Worm (Caenorhabditis elegans): Measurements from ENCODE around the gene nex-3.
A peak's percentile ranks its signal among the peaks of the same experiment; 100 is the strongest.

Gene nex-3

ce11 chrIII:4491164-4492144 lies 49.6 kb downstream of the nex-3 start:
- TF ChIP-seq ztf-11 (tag; optimal IDR thresholded peaks at IDR 0.05), result no peak
- no peak for TF ChIP-seq C34B4.2 (tag; optimal IDR thresholded peaks at IDR 0.05)
- TF ChIP-seq lin-35 (GFP tag; optimal IDR thresholded peaks at IDR 0.05), result peak; percentile 8 to 37
- peak in 1 of 2 experiments; percentile 22 for TF ChIP-seq lsy-2 (tag; optimal IDR thresholded peaks at IDR 0.05)
- TF ChIP-seq C04F5.9 (tag; optimal IDR thresholded peaks at IDR 0.05), result no peak
- TF ChIP-seq egl-13 (tag; optimal IDR thresholded peaks at IDR 0.05), result no peak
- TF ChIP-seq pqm-1 (tag; optimal IDR thresholded peaks at IDR 0.05), result no peak
- TF ChIP-seq jun-1 (tag; optimal IDR thresholded peaks at IDR 0.05), result no peak
- peak; percentile 6 to 68 (median 47) for TF ChIP-seq dpl-1 (GFP tag; optimal IDR thresholded peaks at IDR 0.05)
- no peak for TF ChIP-seq nhr-237 (tag; optimal IDR thresholded peaks at IDR 0.05)
- no peak for TF ChIP-seq fkh-4 (tag; optimal IDR thresholded peaks at IDR 0.05; ENCODE audit: borderline replicate concordance)
- no peak; the same call in 1 of the 2 replicates for TF ChIP-seq nhr-19 (GFP tag; conservative IDR thresholded peaks at IDR 0.05)
- no peak for TF ChIP-seq pag-3 (tag; optimal IDR thresholded peaks at IDR 0.05; ENCODE audit: borderline replicate concordance, insufficient read depth)
- TF ChIP-seq mef-2 (tag; optimal IDR thresholded peaks at IDR 0.05), result no peak
- TF ChIP-seq nhr-76 (tag; optimal IDR thresholded peaks at IDR 0.05), result no peak
- peak; percentile 40 for TF ChIP-seq ama-1 (optimal IDR thresholded peaks at IDR 0.05)
- TF ChIP-seq egl-27 (tag; optimal IDR thresholded peaks at IDR 0.05), result no peak
- no peak for TF ChIP-seq hpl-2 (GFP tag; optimal IDR thresholded peaks at IDR 0.05)
- TF ChIP-seq ces-1 (GFP tag; optimal IDR thresholded peaks at IDR 0.05), result no peak
- TF ChIP-seq lin-15B (tag; optimal IDR thresholded peaks at IDR 0.05), result no peak
- TF ChIP-seq dsc-1 (tag; optimal IDR thresholded peaks at IDR 0.05), result peak; percentile 16
- no peak for TF ChIP-seq skn-1 (tag; optimal IDR thresholded peaks at IDR 0.05)
- no peak for TF ChIP-seq mab-9 (GFP tag; IDR thresholded peaks at IDR 0.05)
- TF ChIP-seq efl-3 (GFP tag; optimal IDR thresholded peaks at IDR 0.05), result no peak
- TF ChIP-seq hlh-17 (GFP tag; optimal IDR thresholded peaks at IDR 0.05; ENCODE audit: borderline replicate concordance), result no peak
- TF ChIP-seq nhr-11 (tag; optimal IDR thresholded peaks at IDR 0.05), result no peak
- peak; percentile 21 for TF ChIP-seq pax-3 (tag; optimal IDR thresholded peaks at IDR 0.05)
- peak; percentile 16 for TF ChIP-seq elt-2 (tag; optimal IDR thresholded peaks at IDR 0.05)
- TF ChIP-seq blmp-1 (tag; optimal IDR thresholded peaks at IDR 0.05), result no peak
- TF ChIP-seq alr-1 (tag; optimal IDR thresholded peaks at IDR 0.05; ENCODE audit: borderline replicate concordance), result no peak
- no peak for TF ChIP-seq isw-1 (GFP tag; IDR thresholded peaks at IDR 0.05)
- TF ChIP-seq efl-1 (optimal IDR thresholded peaks at IDR 0.05), result peak; percentile 2 to 61
- peak; percentile 56 to 93 for TF ChIP-seq efl-1 (GFP tag; optimal IDR thresholded peaks at IDR 0.05 in 1 of 2)
- peak; percentile 20 for TF ChIP-seq aly-2 (tag; optimal IDR thresholded peaks at IDR 0.05)
- no peak for TF ChIP-seq snpc-4 (tag; optimal IDR thresholded peaks at IDR 0.05)
- TF ChIP-seq nhr-20 (tag; optimal IDR thresholded peaks at IDR 0.05), result no peak
- no peak for TF ChIP-seq nhr-28 (tag; optimal IDR thresholded peaks at IDR 0.05)
- TF ChIP-seq tlp-1 (tag; optimal IDR thresholded peaks at IDR 0.05), result no peak
- TF ChIP-seq F16B12.6 (tag; optimal IDR thresholded peaks at IDR 0.05), result no peak
- no peak for TF ChIP-seq lir-3 (tag; optimal IDR thresholded peaks at IDR 0.05; ENCODE audit: poor library complexity)
- no peak for TF ChIP-seq lin-39 (tag; optimal IDR thresholded peaks at IDR 0.05)
- no peak for TF ChIP-seq zag-1 (tag; optimal IDR thresholded peaks at IDR 0.05)
- no peak for TF ChIP-seq xbp-1 (tag; optimal IDR thresholded peaks at IDR 0.05)
- no peak for TF ChIP-seq mep-1 (tag; optimal IDR thresholded peaks at IDR 0.05)
- peak; percentile 1 for TF ChIP-seq nhr-90 (tag; optimal IDR thresholded peaks at IDR 0.05; ENCODE audit: poor library complexity)
- no peak for TF ChIP-seq unc-86 (tag; optimal IDR thresholded peaks at IDR 0.05)
- TF ChIP-seq tbx-2 (tag; optimal IDR thresholded peaks at IDR 0.05), result no peak
- TF ChIP-seq nhr-77 (tag; optimal IDR thresholded peaks at IDR 0.05), result no peak
- no peak for TF ChIP-seq zip-4 (GFP tag; optimal IDR thresholded peaks at IDR 0.05)
- TF ChIP-seq sox-4 (tag; optimal IDR thresholded peaks at IDR 0.05), result no peak
- TF ChIP-seq fkh-10 (GFP tag; optimal IDR thresholded peaks at IDR 0.05), result no peak

Data from whole organism, L1 larva.